Worm (Caenorhabditis elegans) whole organism, L1 larva: ENCODE measurements around the gene pes-5.

ENCODE experiments used
- C04F5.9 ChIP-seq: sonication (generic microtip); optimal IDR thresholded peaks from 2 replicates; lab custom pipeline; 2016; ENCODE audit warnings: missing genetic modification characterization, missing compliant biosample characterization
- C16A3.4 ChIP-seq: fragments of 150-350 bp; optimal IDR thresholded peaks from 2 replicates; lab custom pipeline; 2014; ENCODE audit warnings: missing biosample characterization, missing genetic modification characterization
- F16B12.6 ChIP-seq: fragments of 150-350 bp; optimal IDR thresholded peaks from 2 replicates; lab custom pipeline; 2014; ENCODE audit warnings: missing biosample characterization, missing genetic modification characterization
- Y116A8C.19 ChIP-seq: sonication (generic microtip); optimal IDR thresholded peaks from 2 replicates; lab custom pipeline; 2016; ENCODE audit warnings: missing compliant biosample characterization, missing genetic modification characterization, borderline replicate concordance
- aha-1 ChIP-seq: fragments of 150-350 bp; optimal IDR thresholded peaks from 2 replicates; lab custom pipeline; 2014; ENCODE audit warnings: missing biosample characterization, missing genetic modification characterization
- alr-1 ChIP-seq: fragments of 200-800 bp; sonication (Bioruptor generic); optimal IDR thresholded peaks from 2 replicates; lab custom pipeline; 2018; ENCODE audit warnings: borderline replicate concordance, mild to moderate bottlenecking, missing genetic modification characterization, missing compliant biosample characterization
- aly-2 ChIP-seq: fragments of 150-350 bp; optimal IDR thresholded peaks from 2 replicates; lab custom pipeline; 2014; ENCODE audit warnings: missing biosample characterization, missing genetic modification characterization
- ceh-8 ChIP-seq: fragments of 200-800 bp; sonication (Bioruptor generic); optimal IDR thresholded peaks from 2 replicates; lab custom pipeline; 2018; ENCODE audit warnings: mild to moderate bottlenecking, missing genetic modification characterization, moderate library complexity, missing compliant biosample characterization
- ceh-88 ChIP-seq: fragments of 200-800 bp; sonication (Bioruptor generic); IDR thresholded peaks from 2 replicates; pipeline ENCODE4 v1.3.6; 2022; ENCODE audit warnings: missing genetic modification characterization, missing compliant biosample characterization
- ceh-90 ChIP-seq: sonication (generic microtip); optimal IDR thresholded peaks from 2 replicates; lab custom pipeline; 2016; ENCODE audit warnings: missing genetic modification characterization, missing compliant biosample characterization
- ces-1 ChIP-seq: fragments of 150-350 bp; optimal IDR thresholded peaks from 2 replicates; lab custom pipeline; 2014; ENCODE audit warnings: missing biosample characterization, missing genetic modification reagents, missing genetic modification characterization
- efl-3 ChIP-seq: fragments of 200-800 bp; sonication (Bioruptor generic); optimal IDR thresholded peaks from 2 replicates; lab custom pipeline; 2018; ENCODE audit warnings: mild to moderate bottlenecking, missing genetic modification characterization, missing compliant biosample characterization
- egl-13 ChIP-seq: sonication (generic microtip); optimal IDR thresholded peaks from 2 replicates; lab custom pipeline; 2016; ENCODE audit warnings: missing genotype, missing genetic modification reagents, missing genetic modification characterization, missing compliant biosample characterization
- egl-27 ChIP-seq, 2 experiments: fragments of 150-350 bp in 1 of 2; sonication (generic microtip); optimal IDR thresholded peaks; 3 replicates each; lab custom pipeline; 2017 to 2018; ENCODE audit warnings: missing biosample characterization in 2 of 2, missing genetic modification characterization in 2 of 2, missing genetic modification reagents in 2 of 2
- elt-3 ChIP-seq, 6 experiments: fragments of 150-350 bp in 1 of 6; sonication (generic microtip); optimal IDR thresholded peaks; 2 replicates each; lab custom pipeline; 2017 to 2018; ENCODE audit warnings: missing biosample characterization in 6 of 6, missing genetic modification characterization in 6 of 6, inconsistent platforms in 1 of 6
- ets-5 ChIP-seq: fragments of 200-800 bp; sonication (Bioruptor generic); IDR thresholded peaks from 2 replicates; pipeline ENCODE4 v1.3.6; 2022; ENCODE audit warnings: missing genetic modification characterization, missing compliant biosample characterization
- fkh-10 ChIP-seq: sonication (generic microtip); optimal IDR thresholded peaks from 2 replicates; lab custom pipeline; 2017; ENCODE audit warnings: missing biosample characterization, missing genetic modification reagents, missing genetic modification characterization
- fkh-4 ChIP-seq: sonication (generic microtip); optimal IDR thresholded peaks from 2 replicates; lab custom pipeline; 2016; ENCODE audit warnings: missing compliant biosample characterization, missing genetic modification characterization, borderline replicate concordance
- hpl-2 ChIP-seq: fragments of 150-350 bp; optimal IDR thresholded peaks from 2 replicates; lab custom pipeline; 2014; ENCODE audit warnings: missing biosample characterization, missing genetic modification reagents, missing genetic modification characterization
- irx-1 ChIP-seq: sonication (generic microtip); optimal IDR thresholded peaks from 2 replicates; lab custom pipeline; 2016; ENCODE audit warnings: missing genetic modification characterization, missing compliant biosample characterization
- lin-15B ChIP-seq: fragments of 150-350 bp; sonication (generic microtip); optimal IDR thresholded peaks from 3 replicates; lab custom pipeline; 2014; ENCODE audit warnings: missing biosample characterization, missing genetic modification characterization
- lin-35 ChIP-seq, 2 experiments: fragments of 150-350 bp; optimal IDR thresholded peaks; 2 replicates each; lab custom pipeline; 2014; ENCODE audit warnings: missing biosample characterization in 2 of 2, missing genetic modification characterization in 2 of 2, missing genetic modification reagents in 2 of 2
- lin-39 ChIP-seq: fragments of 150-350 bp; optimal IDR thresholded peaks from 2 replicates; lab custom pipeline; 2014; ENCODE audit warnings: missing biosample characterization, missing genetic modification reagents, missing genetic modification characterization
- lir-3 ChIP-seq: sonication (generic microtip); optimal IDR thresholded peaks from 2 replicates; lab custom pipeline; 2016; ENCODE audit warnings: mild to moderate bottlenecking, missing genetic modification characterization, moderate library complexity, missing compliant biosample characterization; ENCODE audit not compliant: poor library complexity
- lsy-2 ChIP-seq, 2 experiments: fragments of 150-350 bp; optimal IDR thresholded peaks; 2 replicates each; lab custom pipeline; 2014; ENCODE audit warnings: missing biosample characterization in 2 of 2, missing genetic modification characterization in 2 of 2
- mef-2 ChIP-seq: fragments of 150-350 bp; optimal IDR thresholded peaks from 2 replicates; lab custom pipeline; 2014; ENCODE audit warnings: missing biosample characterization, missing genetic modification characterization
- nhr-11 ChIP-seq: fragments of 150-350 bp; optimal IDR thresholded peaks from 2 replicates; lab custom pipeline; 2014; ENCODE audit warnings: missing biosample characterization, missing genetic modification characterization
- nhr-237 ChIP-seq: fragments of 150-350 bp; optimal IDR thresholded peaks from 2 replicates; lab custom pipeline; 2014; ENCODE audit warnings: missing biosample characterization, missing genetic modification characterization
- nhr-28 ChIP-seq: fragments of 150-350 bp; optimal IDR thresholded peaks from 2 replicates; lab custom pipeline; 2014; ENCODE audit warnings: missing biosample characterization, missing genetic modification characterization
- nhr-47 ChIP-seq: sonication (generic microtip); optimal IDR thresholded peaks from 2 replicates; lab custom pipeline; 2016; ENCODE audit warnings: mild to moderate bottlenecking, missing genetic modification characterization, moderate library complexity, missing compliant biosample characterization
- nhr-71 ChIP-seq: sonication (generic microtip); optimal IDR thresholded peaks from 2 replicates; lab custom pipeline; 2016; ENCODE audit warnings: mild to moderate bottlenecking, missing genetic modification characterization, moderate library complexity, missing compliant biosample characterization
- nhr-77 ChIP-seq: fragments of 150-350 bp; optimal IDR thresholded peaks from 2 replicates; lab custom pipeline; 2014; ENCODE audit warnings: missing biosample characterization, missing genetic modification characterization
- nhr-84 ChIP-seq: sonication (generic microtip); optimal IDR thresholded peaks from 2 replicates; lab custom pipeline; 2017; ENCODE audit warnings: missing biosample characterization, missing genetic modification characterization
- nhr-85 ChIP-seq: sonication (generic microtip); peaks from one replicate; lab custom pipeline; 2016; ENCODE audit warnings: missing genetic modification characterization, inconsistent platforms, missing compliant biosample characterization
- pax-3 ChIP-seq: fragments of 200-800 bp; sonication (Bioruptor generic); optimal IDR thresholded peaks from 2 replicates; lab custom pipeline; 2018; ENCODE audit warnings: mild to moderate bottlenecking, missing genetic modification characterization, moderate library complexity, missing compliant biosample characterization
- skn-1 ChIP-seq: fragments of 150-350 bp; optimal IDR thresholded peaks from 2 replicates; lab custom pipeline; 2014; ENCODE audit warnings: missing biosample characterization, missing genetic modification characterization
- snpc-4 ChIP-seq: fragments of 150-350 bp; optimal IDR thresholded peaks from 2 replicates; lab custom pipeline; 2014; ENCODE audit warnings: missing biosample characterization, missing genetic modification characterization
- sptf-1 ChIP-seq: fragments of 150-350 bp; optimal IDR thresholded peaks from 2 replicates; lab custom pipeline; 2014; ENCODE audit warnings: missing biosample characterization, missing genetic modification characterization
- tbx-2 ChIP-seq: sonication (generic microtip); optimal IDR thresholded peaks from 2 replicates; lab custom pipeline; 2016; ENCODE audit warnings: missing genetic modification characterization, missing compliant biosample characterization
- tlp-1 ChIP-seq: fragments of 150-350 bp; optimal IDR thresholded peaks from 2 replicates; lab custom pipeline; 2014; ENCODE audit warnings: missing biosample characterization, missing genetic modification characterization
- unc-130 ChIP-seq: fragments of 150-350 bp; optimal IDR thresholded peaks from 2 replicates; lab custom pipeline; 2017; ENCODE audit warnings: missing biosample characterization, missing genetic modification characterization, inconsistent platforms
- unc-62 ChIP-seq: fragments of 150-350 bp; optimal IDR thresholded peaks from 2 replicates; lab custom pipeline; 2014; ENCODE audit warnings: missing biosample characterization, missing genetic modification reagents, missing genetic modification characterization
- unc-86 ChIP-seq: sonication (generic microtip); optimal IDR thresholded peaks from 2 replicates; lab custom pipeline; 2016; ENCODE audit warnings: missing genetic modification characterization, missing compliant biosample characterization
- vab-15 ChIP-seq: sonication (generic microtip); optimal IDR thresholded peaks from 2 replicates; lab custom pipeline; 2017; ENCODE audit warnings: missing genotype, mild to moderate bottlenecking, missing genetic modification characterization, missing compliant biosample characterization
- xbp-1 ChIP-seq: sonication (generic microtip); optimal IDR thresholded peaks from 2 replicates; lab custom pipeline; 2016; ENCODE audit warnings: missing genetic modification characterization, missing compliant biosample characterization
- ztf-11 ChIP-seq, 2 experiments: sonication (generic microtip); optimal IDR thresholded peaks; 2 replicates each; lab custom pipeline; 2016 to 2017; ENCODE audit warnings: missing genetic modification characterization in 2 of 2, missing biosample characterization in 1 of 2, missing compliant biosample characterization in 1 of 2

pes-5 gene

ce11 chrII:11810436-11810835, 19.4 kb downstream of the pes-5 start, which contains the start of gene F43G6.7:
Gene F43G6.7 (plus strand): TSS chrII:11810790.
- TF ChIP-seq vab-15 (tag; lab: Kevin White, UChicago) (no peak), egl-27 (tag; optimal IDR thresholded peaks at IDR 0.05; lab: Kevin White, UChicago) (no peak), C04F5.9 (tag; lab: Kevin White, UChicago) (no peak), mef-2 (tag; lab: Kevin White, UChicago) (no peak), pax-3 (tag; lab: Kevin White, UChicago) (no peak), lsy-2 (tag; optimal IDR thresholded peaks at IDR 0.05; lab: Kevin White, UChicago) (no peak), tlp-1 (tag; lab: Kevin White, UChicago) (no peak), ztf-11 (tag; optimal IDR thresholded peaks at IDR 0.05; lab: Kevin White, UChicago) (no peak), nhr-47 (no peak), ceh-90 (tag; lab: Kevin White, UChicago) (no peak), efl-3 (no peak), lin-35 (GFP tag; optimal IDR thresholded peaks at IDR 0.05; lab: Kevin White, UChicago) (no peak), aly-2 (no peak), lin-15B (tag; lab: Kevin White, UChicago) (no peak), F16B12.6 (tag; lab: Kevin White, UChicago) (no peak), ets-5 (GFP tag; lab: Robert Waterston, UW) (no peak), fkh-4 (tag; lab: Kevin White, UChicago) (no peak)
- TF ChIP-seq, all 84 proteins: peak for 0

- TF ChIP-seq tlp-1 (tag; lab: Kevin White, UChicago) (no peak), snpc-4 (tag; lab: Kevin White, UChicago) (no peak)
Observed at ce11 chrII:11808979-11809378, 20.8 kb downstream of the pes-5 start, which contains the start of gene F43G6.10. Gene F43G6.10 (plus strand): TSS chrII:11809349.

ce11 chrII:11806256-11806655, 23.6 kb downstream of the pes-5 start, which contains the start of gene jmjd-1.1:
Gene jmjd-1.1 (plus strand): TSS chrII:11806556.
- TF ChIP-seq aha-1 (tag; lab: Kevin White, UChicago) = no peak
- no peak for TF ChIP-seq ces-1 (GFP tag; lab: Kevin White, UChicago)
- no peak for TF ChIP-seq ceh-88
- TF ChIP-seq xbp-1 (tag; lab: Kevin White, UChicago) = no peak
- no peak for TF ChIP-seq vab-15 (tag; lab: Kevin White, UChicago)
- TF ChIP-seq efl-3 = no peak
- no peak for TF ChIP-seq unc-62 (GFP tag; lab: Kevin White, UChicago)
- no peak for TF ChIP-seq fkh-10
- no peak for TF ChIP-seq hpl-2
- no peak for TF ChIP-seq nhr-77
- TF ChIP-seq unc-86 (tag; lab: Kevin White, UChicago) = no peak
- no peak for TF ChIP-seq elt-3 (tag; optimal IDR thresholded peaks at IDR 0.05; lab: Kevin White, UChicago)
- no peak for TF ChIP-seq nhr-84 (tag; lab: Kevin White, UChicago)
- no peak for TF ChIP-seq lin-39 (tag; lab: Kevin White, UChicago)
- no peak for TF ChIP-seq unc-130 (tag; lab: Kevin White, UChicago)
- no peak for TF ChIP-seq tbx-2 (tag; lab: Kevin White, UChicago)
- no peak for TF ChIP-seq nhr-237
- TF ChIP-seq, all 84 proteins: peak for 0

ce11 chrII:11802451-11802850, 27.4 kb downstream of the pes-5 start, which contains the start of gene F43G6.17:
Gene F43G6.17 (plus strand): TSS chrII:11802751.
- no peak for TF ChIP-seq irx-1 (tag; lab: Kevin White, UChicago)
- TF ChIP-seq nhr-47 = no peak
- TF ChIP-seq sptf-1 = no peak
- no peak for TF ChIP-seq ces-1 (GFP tag; lab: Kevin White, UChicago)
- TF ChIP-seq ets-5 (GFP tag; lab: Robert Waterston, UW) = no peak

- TF ChIP-seq C16A3.4 (tag; lab: Kevin White, UChicago) = no peak
- TF ChIP-seq alr-1 (tag; lab: Kevin White, UChicago) = no peak
- TF ChIP-seq egl-27 (tag; optimal IDR thresholded peaks at IDR 0.05; lab: Kevin White, UChicago) = no peak
- TF ChIP-seq nhr-71 (tag; lab: Kevin White, UChicago) = no peak
- TF ChIP-seq ceh-8 = no peak
- TF ChIP-seq fkh-4 (tag; lab: Kevin White, UChicago) = no peak
- TF ChIP-seq mef-2 (tag; lab: Kevin White, UChicago) = no peak
- TF ChIP-seq Y116A8C.19 (tag; lab: Kevin White, UChicago) = no peak
- no peak for TF ChIP-seq nhr-11 (tag; lab: Kevin White, UChicago)
- no peak for TF ChIP-seq nhr-28 (tag; lab: Kevin White, UChicago)
- TF ChIP-seq fkh-10 = no peak
- no peak for TF ChIP-seq skn-1 (tag; lab: Kevin White, UChicago)
- TF ChIP-seq nhr-85 = no peak
- TF ChIP-seq lir-3 (tag; lab: Kevin White, UChicago) = no peak
- TF ChIP-seq pax-3 (tag; lab: Kevin White, UChicago) = no peak
- no peak for TF ChIP-seq egl-13 (tag; lab: Kevin White, UChicago)
Observed at ce11 chrII:11798737-11799136, 31.1 kb downstream of the pes-5 start, which contains the start of gene hda-5. Gene hda-5 (plus strand): TSS chrII:11799037.
